Fruit fly (Drosophila melanogaster) Kc167 (cell line): ENCODE results near the gene saturn.

Experiments used
- Myc ChIP-seq: fragments of >200 bp; optimal IDR thresholded peaks from 2 replicates; lab custom pipeline; 2017; ENCODE audit warnings: missing external identifiers
- Sin3A ChIP-seq: fragments of >200 bp; optimal IDR thresholded peaks from 2 replicates; lab custom pipeline; 2018; ENCODE audit warnings: missing external identifiers
- h ChIP-seq: fragments of >200 bp; optimal IDR thresholded peaks from 3 replicates; lab custom pipeline; 2018; ENCODE audit warnings: missing external identifiers
- insv ChIP-seq: fragments of >200 bp; optimal IDR thresholded peaks from 3 replicates; lab custom pipeline; 2018; ENCODE audit warnings: missing external identifiers
- psq ChIP-seq: fragments of >200 bp; optimal IDR thresholded peaks from 2 replicates; lab custom pipeline; 2017; ENCODE audit warnings: missing external identifiers
- ttk ChIP-seq: sonication (Bioruptor generic); optimal IDR thresholded peaks from 2 replicates; lab custom pipeline; 2017; ENCODE audit warnings: missing external identifiers

The saturn gene

DNA sequence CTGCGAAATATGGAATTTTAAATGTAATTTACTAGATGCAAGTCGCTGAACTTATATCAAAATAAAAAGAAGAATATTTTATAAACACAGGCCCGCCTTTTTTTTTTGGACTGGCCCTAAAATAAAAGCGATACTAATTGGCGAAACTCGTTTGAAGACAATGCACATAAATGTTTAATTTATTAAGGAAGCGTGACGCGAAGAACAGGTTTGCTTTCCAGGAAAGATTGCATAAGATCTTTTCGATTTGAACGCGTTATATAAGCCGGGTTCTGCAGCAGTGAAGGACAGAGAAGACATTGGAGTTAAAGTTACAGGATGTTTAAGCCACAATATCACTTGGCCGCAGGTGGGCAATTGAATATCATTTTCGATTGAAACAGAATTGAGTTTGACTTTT, 30.0 kb downstream of the saturn start, which contains the start of gene CG7924:
Gene CG7924, plus strand, starts transcription at position 301 of the 400 bp plus-strand sequence.
- TF ChIP-seq ttk (lab: Kevin White, UChicago) = no peak
- TF ChIP-seq Sin3A (lab: Kevin White, UChicago) = no peak
- no peak for TF ChIP-seq h (lab: Kevin White, UChicago)
- TF ChIP-seq insv (lab: Kevin White, UChicago) = no peak
- TF ChIP-seq Myc (lab: Kevin White, UChicago) = no peak
- TF ChIP-seq psq (lab: Kevin White, UChicago) = no peak

DNA sequence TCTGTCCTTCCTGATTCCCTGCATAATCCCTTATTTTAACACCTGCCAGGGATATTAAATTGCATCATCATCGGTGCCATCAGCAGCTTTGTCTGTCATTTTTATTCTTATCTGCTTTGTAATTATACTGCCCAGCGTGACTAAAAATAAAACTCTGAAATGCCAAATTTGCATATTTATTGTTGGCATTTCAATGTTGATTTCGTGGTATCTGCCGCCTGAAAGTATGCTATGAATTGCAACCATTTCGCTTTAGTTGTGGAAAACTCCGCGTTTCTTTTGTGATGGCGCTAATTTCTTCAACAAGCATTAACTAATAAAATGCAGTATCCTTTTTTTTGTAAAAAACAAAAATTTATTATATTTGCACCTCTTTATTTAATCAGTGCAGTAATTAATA, 32.7 kb downstream of the saturn start, which contains the start of gene CG34244:
Gene CG34244, minus strand, starts transcription at position 122 of the 400 bp plus-strand sequence.
- TF ChIP-seq psq (lab: Kevin White, UChicago) (no peak), Myc (lab: Kevin White, UChicago) (no peak), ttk (lab: Kevin White, UChicago) (no peak), Sin3A (lab: Kevin White, UChicago) (no peak), insv (lab: Kevin White, UChicago) (no peak), h (lab: Kevin White, UChicago) (no peak)

DNA sequence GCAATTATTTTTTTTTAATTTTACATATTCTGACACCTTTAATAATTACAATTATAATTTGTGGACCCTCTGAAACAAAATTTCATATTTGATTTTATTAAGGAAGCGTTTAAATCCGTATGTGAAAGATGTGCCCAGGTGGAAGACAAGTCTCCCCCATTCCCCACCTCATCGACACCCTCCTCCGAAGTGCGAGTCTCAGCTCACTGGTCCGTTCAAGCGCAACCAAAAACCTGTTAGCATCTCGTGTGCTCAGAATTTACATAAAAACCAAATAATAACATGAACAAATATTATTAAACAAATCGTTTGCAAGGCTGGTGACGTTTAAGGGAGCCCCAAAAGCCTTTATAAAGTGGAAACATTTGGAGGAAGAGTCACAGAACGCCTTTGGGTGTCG, 33.2 kb downstream of the saturn start, which contains the start of gene CG7906:
Gene CG7906, plus strand, starts transcription at position 301 of the 400 bp plus-strand sequence.
- TF ChIP-seq h (lab: Kevin White, UChicago) (no peak), psq (lab: Kevin White, UChicago) (no peak), Myc (lab: Kevin White, UChicago) (no peak), ttk (lab: Kevin White, UChicago) (no peak), insv (lab: Kevin White, UChicago) (no peak), Sin3A (lab: Kevin White, UChicago) (no peak)

DNA sequence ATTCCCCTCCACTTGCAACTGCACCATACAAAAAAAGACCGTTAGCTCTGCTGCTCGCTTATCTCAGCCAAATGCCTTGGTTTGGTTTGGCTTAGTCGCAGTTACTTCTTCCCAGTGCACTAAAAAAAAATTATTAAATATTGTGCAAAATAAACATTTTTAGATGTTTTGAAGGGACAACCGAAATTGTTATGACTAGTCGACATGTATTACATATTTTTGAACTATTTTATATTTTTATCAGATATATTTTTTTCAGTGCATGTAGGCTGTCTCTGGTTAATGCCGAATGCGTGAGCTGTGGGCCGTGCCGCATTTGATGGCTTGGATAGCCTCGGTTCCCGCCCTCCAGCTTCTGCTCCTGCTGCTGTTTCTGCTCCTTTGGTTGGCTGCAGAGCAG, 36.2 kb downstream of the saturn start:
- no peak for TF ChIP-seq Myc (lab: Kevin White, UChicago)
- no peak for TF ChIP-seq h (lab: Kevin White, UChicago)
- no peak for TF ChIP-seq insv (lab: Kevin White, UChicago)
- no peak for TF ChIP-seq Sin3A (lab: Kevin White, UChicago)
- TF ChIP-seq psq (lab: Kevin White, UChicago) = no peak
- no peak for TF ChIP-seq ttk (lab: Kevin White, UChicago)

- TF ChIP-seq Sin3A (lab: Kevin White, UChicago) = no peak
- no peak for TF ChIP-seq h (lab: Kevin White, UChicago)
- no peak for TF ChIP-seq insv (lab: Kevin White, UChicago)
- TF ChIP-seq ttk (lab: Kevin White, UChicago) = no peak
- TF ChIP-seq psq (lab: Kevin White, UChicago) = no peak
- TF ChIP-seq Myc (lab: Kevin White, UChicago) = no peak
Measured at dm6 chr3L:14241065-14241464, 37.9 kb downstream of the saturn start.

DNA sequence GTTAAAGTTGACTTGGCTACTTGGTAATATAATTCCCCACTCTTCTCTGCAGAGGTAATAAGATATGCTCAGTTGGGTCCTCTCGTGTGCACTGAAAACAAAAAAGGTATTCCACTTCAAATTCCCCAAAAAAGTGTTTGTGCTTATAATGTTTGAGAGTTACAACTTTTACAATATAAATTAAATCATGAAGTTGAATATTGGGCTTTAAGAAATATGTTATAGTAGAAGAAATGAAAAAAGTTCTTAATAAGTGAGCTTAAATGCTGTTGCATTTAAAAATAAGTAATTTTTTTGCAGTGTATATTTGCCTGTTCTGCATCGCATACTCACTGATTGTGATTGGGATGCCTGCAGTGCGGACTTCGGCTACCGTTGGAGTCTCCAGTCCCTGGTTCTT, 50.3 kb downstream of the saturn start:
- no peak for TF ChIP-seq ttk (lab: Kevin White, UChicago)
- no peak for TF ChIP-seq insv (lab: Kevin White, UChicago)
- no peak for TF ChIP-seq h (lab: Kevin White, UChicago)
- TF ChIP-seq Myc (lab: Kevin White, UChicago) = no peak
- no peak for TF ChIP-seq Sin3A (lab: Kevin White, UChicago)
- TF ChIP-seq psq (lab: Kevin White, UChicago) = no peak
